Fruit fly (Drosophila melanogaster) whole organism, embryonic: ENCODE data around the gene bsk.

Experiments
- Bdp1 ChIP-seq: fragments of 200-800 bp; sonication (Bioruptor generic); optimal IDR thresholded peaks from 3 replicates; lab custom pipeline; 2016; ENCODE audit warnings: missing biosample characterization, missing genetic modification characterization
- Blimp-1 ChIP-seq: fragments of 200-800 bp; sonication (Bioruptor generic); optimal IDR thresholded peaks from 3 replicates; lab custom pipeline; 2018; ENCODE audit warnings: missing biosample characterization, missing genetic modification characterization, mild to moderate bottlenecking, moderate library complexity, missing genetic modification reagents
- CG12744 ChIP-seq: fragments of 200-800 bp; sonication (Bioruptor generic); optimal IDR thresholded peaks from 2 replicates; lab custom pipeline; 2016; ENCODE audit warnings: missing biosample characterization, missing genetic modification characterization
- CG14014 ChIP-seq: fragments of 200-800 bp; sonication (Bioruptor generic); IDR thresholded peaks from 2 replicates; pipeline ENCODE4 v1.3.6; 2022; ENCODE audit warnings: missing biosample characterization, missing genetic modification characterization
- CG14710 ChIP-seq: fragments of 200-800 bp; sonication (Bioruptor generic); optimal IDR thresholded peaks from 3 replicates; lab custom pipeline; 2019; ENCODE audit warnings: missing biosample characterization, mild to moderate bottlenecking, missing genetic modification characterization, moderate library complexity
- CG15011 ChIP-seq: fragments of 200-800 bp; sonication (Bioruptor generic); optimal IDR thresholded peaks from 3 replicates; lab custom pipeline; 2018; ENCODE audit warnings: missing biosample characterization, mild to moderate bottlenecking, missing genetic modification characterization
- CG16779 ChIP-seq: fragments of 200-800 bp; sonication (Bioruptor generic); IDR thresholded peaks from 2 replicates; pipeline ENCODE4 v1.3.6; 2022; ENCODE audit warnings: missing biosample characterization, missing genetic modification characterization
- CG18619 ChIP-seq: fragments of 200-800 bp; sonication (Bioruptor generic); optimal IDR thresholded peaks from 3 replicates; lab custom pipeline; 2017; ENCODE audit warnings: missing biosample characterization, mild to moderate bottlenecking, missing genetic modification characterization
- CG30020 ChIP-seq: fragments of 200-800 bp; optimal IDR thresholded peaks from 2 replicates; lab custom pipeline; 2019; ENCODE audit warnings: missing biosample characterization, mild to moderate bottlenecking, missing genetic modification characterization, moderate library complexity
- CG32772 ChIP-seq: fragments of 200-800 bp; sonication (Bioruptor generic); IDR thresholded peaks from 2 replicates; pipeline ENCODE4 v1.3.6; 2022; ENCODE audit warnings: missing biosample characterization, missing genetic modification characterization
- CG33213 ChIP-seq: fragments of 200-800 bp; sonication (Bioruptor generic); optimal IDR thresholded peaks from 3 replicates; lab custom pipeline; 2016; ENCODE audit warnings: missing biosample characterization, missing genetic modification characterization
- CG3407 ChIP-seq: fragments of 200-800 bp; sonication (Bioruptor generic); optimal IDR thresholded peaks from 2 replicates; lab custom pipeline; 2018; ENCODE audit warnings: missing biosample characterization, mild to moderate bottlenecking, missing genetic modification characterization
- CG4328 ChIP-seq: fragments of 200-800 bp; sonication (Bioruptor generic); optimal IDR thresholded peaks from 3 replicates; lab custom pipeline; 2017; ENCODE audit warnings: missing biosample characterization, missing genetic modification reagents, missing genetic modification characterization
- CG43689 ChIP-seq: fragments of 200-800 bp; sonication (Bioruptor generic); IDR thresholded peaks from 2 replicates; pipeline ENCODE4 v1.3.6; 2022; ENCODE audit warnings: missing biosample characterization, missing genetic modification characterization
- CG6765 ChIP-seq: fragments of 200-800 bp; sonication (Bioruptor generic); optimal IDR thresholded peaks from 3 replicates; lab custom pipeline; 2017; ENCODE audit warnings: missing biosample characterization, mild to moderate bottlenecking, missing genetic modification characterization
- CG7556 ChIP-seq: fragments of 200-800 bp; sonication (Bioruptor generic); optimal IDR thresholded peaks from 2 replicates; lab custom pipeline; 2017; ENCODE audit warnings: missing biosample characterization, mild to moderate bottlenecking, missing genetic modification characterization
- CG8089 ChIP-seq: fragments of 200-800 bp; sonication (Bioruptor generic); optimal IDR thresholded peaks from 3 replicates; lab custom pipeline; 2016; ENCODE audit warnings: missing biosample characterization, missing genetic modification characterization
- CG8281 ChIP-seq: fragments of 200-800 bp; sonication (Bioruptor generic); optimal IDR thresholded peaks from 2 replicates; lab custom pipeline; 2018; ENCODE audit warnings: missing biosample characterization, mild to moderate bottlenecking, missing genetic modification characterization, moderate library complexity
- CG9797 ChIP-seq: fragments of 200-800 bp; sonication (Bioruptor generic); optimal IDR thresholded peaks from 3 replicates; lab custom pipeline; 2018; ENCODE audit warnings: missing biosample characterization, mild to moderate bottlenecking, missing genetic modification characterization
- Camta ChIP-seq: fragments of 200-800 bp; sonication (Bioruptor generic); optimal IDR thresholded peaks from 2 replicates; lab custom pipeline; 2016; ENCODE audit warnings: missing biosample characterization, missing genetic modification characterization
- Doc2 ChIP-seq: fragments of 200-800 bp; sonication (Bioruptor generic); IDR thresholded peaks from 2 replicates; pipeline ENCODE4 v1.3.6; 2022; ENCODE audit warnings: missing biosample characterization, missing genetic modification characterization
- Ets97D ChIP-seq: fragments of 200-800 bp; sonication (Bioruptor generic); optimal IDR thresholded peaks from 3 replicates; lab custom pipeline; 2016; ENCODE audit warnings: missing biosample characterization, missing genetic modification characterization
- Fer2 ChIP-seq: fragments of 200-800 bp; sonication (Bioruptor generic); optimal IDR thresholded peaks from 2 replicates; lab custom pipeline; 2018; ENCODE audit warnings: missing biosample characterization, mild to moderate bottlenecking, missing genetic modification characterization, moderate library complexity
- Hmx ChIP-seq: fragments of 200-800 bp; sonication (Bioruptor generic); optimal IDR thresholded peaks from 2 replicates; lab custom pipeline; 2016; ENCODE audit warnings: missing biosample characterization, missing genetic modification characterization
- Mrtf ChIP-seq: fragments of 200-800 bp; sonication (Bioruptor generic); IDR thresholded peaks from 3 replicates; pipeline ENCODE4 v1.3.6; 2022; ENCODE audit warnings: missing biosample characterization, missing genetic modification characterization
- NC2β ChIP-seq: fragments of 200-800 bp; sonication (Bioruptor generic); optimal IDR thresholded peaks from 2 replicates; lab custom pipeline; 2016; ENCODE audit warnings: missing biosample characterization, missing genetic modification characterization
- Stat92E ChIP-seq, 3 experiments: fragments of >200 bp in 2 of 3; fragments of 200-800 bp in 1 of 3; sonication (Bioruptor generic) in 1 of 3; optimal IDR thresholded peaks; 2 replicates each; lab custom pipeline; 2017 to 2019; ENCODE audit warnings: missing biosample characterization in 3 of 3, missing genetic modification characterization in 3 of 3, mild to moderate bottlenecking in 1 of 3, moderate library complexity in 1 of 3
- Taf1 ChIP-seq: fragments of 200-800 bp; sonication (Bioruptor generic); IDR thresholded peaks from 2 replicates; pipeline ENCODE4 v1.3.6; 2022; ENCODE audit warnings: missing biosample characterization, missing genetic modification characterization
- YL-1 ChIP-seq: fragments of 200-800 bp; sonication (Bioruptor generic); optimal IDR thresholded peaks from 3 replicates; lab custom pipeline; 2017; ENCODE audit warnings: missing biosample characterization, mild to moderate bottlenecking, missing genetic modification characterization
- al ChIP-seq: fragments of 200-800 bp; sonication (Bioruptor generic); IDR thresholded peaks from 2 replicates; pipeline ENCODE4 v1.3.6; 2022; ENCODE audit warnings: missing biosample characterization, missing genetic modification characterization
- az2 ChIP-seq: fragments of 200-800 bp; sonication (Bioruptor generic); optimal IDR thresholded peaks from 3 replicates; lab custom pipeline; 2016; ENCODE audit warnings: missing biosample characterization, missing genetic modification characterization
- cg ChIP-seq: fragments of 200-800 bp; sonication (Bioruptor generic); optimal IDR thresholded peaks from 3 replicates; lab custom pipeline; 2019; ENCODE audit warnings: missing biosample characterization, mild to moderate bottlenecking, missing genetic modification characterization, moderate library complexity
- chm ChIP-seq: fragments of 200-800 bp; sonication (Bioruptor generic); IDR thresholded peaks from 2 replicates; pipeline ENCODE4 v1.3.6; 2022; ENCODE audit warnings: missing biosample characterization, missing genetic modification characterization
- croc ChIP-seq: fragments of 200-800 bp; sonication (Bioruptor generic); conservative IDR thresholded peaks from 3 replicates; pipeline ENCODE4 v1.3.6; 2022; ENCODE audit warnings: missing biosample characterization, missing genetic modification characterization
- dan ChIP-seq: fragments of 200-800 bp; sonication (Bioruptor generic); IDR thresholded peaks from 2 replicates; pipeline ENCODE4 v1.3.6; 2022; ENCODE audit warnings: missing biosample characterization, missing genetic modification characterization
- gem ChIP-seq: fragments of 200-800 bp; sonication (Bioruptor generic); optimal IDR thresholded peaks from 2 replicates; lab custom pipeline; 2019; ENCODE audit warnings: missing biosample characterization, mild to moderate bottlenecking, missing genetic modification characterization, moderate library complexity
- gt ChIP-seq: fragments of 200-800 bp; sonication (Bioruptor generic); IDR thresholded peaks from 2 replicates; pipeline ENCODE4 v1.3.6; 2022; ENCODE audit warnings: missing biosample characterization, missing genetic modification characterization
- hth ChIP-seq: fragments of >200 bp; optimal IDR thresholded peaks from 2 replicates; lab custom pipeline; 2017; ENCODE audit warnings: inconsistent platforms
- insv ChIP-seq, 2 experiments: fragments of 200-800 bp; sonication (Bioruptor generic); optimal IDR thresholded peaks; 3 replicates each; lab custom pipeline; 2016 to 2018; ENCODE audit warnings: missing biosample characterization in 2 of 2, missing genetic modification characterization in 2 of 2
- kay ChIP-seq: fragments of 200-800 bp; sonication (Bioruptor generic); optimal IDR thresholded peaks from 2 replicates; lab custom pipeline; 2016; ENCODE audit warnings: missing biosample characterization, missing genetic modification characterization
- klu ChIP-seq: fragments of 200-800 bp; sonication (Bioruptor generic); IDR thresholded peaks from 2 replicates; pipeline ENCODE4 v1.3.6; 2022; ENCODE audit warnings: missing biosample characterization, missing genetic modification characterization
- lbe ChIP-seq: fragments of 200-800 bp; sonication (Bioruptor generic); optimal IDR thresholded peaks from 2 replicates; lab custom pipeline; 2016; ENCODE audit warnings: missing biosample characterization, mild to moderate bottlenecking, missing genetic modification characterization
- maf-S ChIP-seq: fragments of 200-800 bp; sonication (Bioruptor generic); optimal IDR thresholded peaks from 2 replicates; lab custom pipeline; 2016; ENCODE audit warnings: missing biosample characterization, missing genetic modification characterization
- oc ChIP-seq: fragments of 200-800 bp; sonication (Bioruptor generic); optimal IDR thresholded peaks from 2 replicates; lab custom pipeline; 2018; ENCODE audit warnings: missing biosample characterization, mild to moderate bottlenecking, missing genetic modification characterization, moderate library complexity
- shn ChIP-seq: fragments of 200-800 bp; sonication (Bioruptor generic); optimal IDR thresholded peaks from 3 replicates; lab custom pipeline; 2016; ENCODE audit warnings: missing biosample characterization, missing genetic modification characterization
- sim ChIP-seq: fragments of 200-800 bp; sonication (Bioruptor generic); IDR thresholded peaks from 2 replicates; pipeline ENCODE4 v1.3.6; 2022; ENCODE audit warnings: missing biosample characterization, missing genetic modification characterization
- slp2 ChIP-seq: fragments of 200-800 bp; sonication (Bioruptor generic); optimal IDR thresholded peaks from 2 replicates; lab custom pipeline; 2016; ENCODE audit warnings: missing biosample characterization, missing genetic modification characterization
- trem ChIP-seq: fragments of 200-800 bp; optimal IDR thresholded peaks from 3 replicates; lab custom pipeline; 2019; ENCODE audit warnings: missing biosample characterization, mild to moderate bottlenecking, missing genetic modification characterization, moderate library complexity
- tx ChIP-seq: fragments of 200-800 bp; sonication (Bioruptor generic); optimal IDR thresholded peaks from 2 replicates; lab custom pipeline; 2016; ENCODE audit warnings: missing biosample characterization, missing genetic modification characterization
- wek ChIP-seq: fragments of 200-800 bp; sonication (Bioruptor generic); optimal IDR thresholded peaks from 3 replicates; lab custom pipeline; 2018; ENCODE audit warnings: missing biosample characterization, mild to moderate bottlenecking, missing genetic modification characterization, moderate library complexity
- zfh1 ChIP-seq: fragments of 200-800 bp; sonication (Bioruptor generic); IDR thresholded peaks from 3 replicates; pipeline ENCODE4 v1.3.6; 2022; ENCODE audit warnings: missing biosample characterization, missing genetic modification characterization

The bsk gene

dm6 chr2L:10220501-10221386 is 29.6 kb downstream of the bsk start, which contains the start of the genes Npc1a and Prosalpha6 (continued):
- TF ChIP-seq CG8281 (tag; lab: Kevin White, UChicago), result no peak
- no peak for TF ChIP-seq gem (tag; lab: Kevin White, UChicago)
- TF ChIP-seq Doc2, result no peak
- TF ChIP-seq CG9797 (GFP tag; lab: Kevin White, UChicago), result peak; percentile 42
- TF ChIP-seq Stat92E (GFP tag; optimal IDR thresholded peaks at IDR 0.05; lab: Kevin White, UChicago), result no peak
- TF ChIP-seq cg (GFP tag; lab: Kevin White, UChicago), result peak; percentile 69
- no peak for TF ChIP-seq dan
- TF ChIP-seq Fer2 (tag; lab: Kevin White, UChicago), result no peak
- no peak for TF ChIP-seq CG16779 (GFP tag; lab: Robert Waterston, UW)
- TF ChIP-seq al (GFP tag; lab: Robert Waterston, UW), result no peak
- TF ChIP-seq YL-1, result no peak
- TF ChIP-seq CG6765 (GFP tag; lab: Kevin White, UChicago), result no peak
- no peak for TF ChIP-seq CG32772 (GFP tag; lab: Robert Waterston, UW)
- no peak for TF ChIP-seq oc
- TF ChIP-seq tx (GFP tag; lab: Kevin White, UChicago), result no peak
- TF ChIP-seq Camta (GFP tag; lab: Kevin White, UChicago), result no peak
- TF ChIP-seq Taf1 (GFP tag; lab: Robert Waterston, UW), result no peak
- TF ChIP-seq CG14014 (GFP tag; lab: Robert Waterston, UW), result no peak
- no peak for TF ChIP-seq sim (GFP tag; lab: Robert Waterston, UW)
- peak; percentile 70 for TF ChIP-seq CG14710
- TF ChIP-seq CG18619 (GFP tag; lab: Kevin White, UChicago), result no peak
- no peak for TF ChIP-seq CG3407 (GFP tag; lab: Kevin White, UChicago)
- peak; percentile 68 for TF ChIP-seq Ets97D (GFP tag; lab: Kevin White, UChicago)
- no peak for TF ChIP-seq zfh1 (GFP tag; lab: Robert Waterston, UW)
- TF ChIP-seq Mrtf (GFP tag; lab: Robert Waterston, UW), result no peak
- TF ChIP-seq CG12744, result no peak
- no peak for TF ChIP-seq lbe (GFP tag; lab: Kevin White, UChicago)
- peak; percentile 99 for TF ChIP-seq CG30020 (tag; lab: Kevin White, UChicago)
- no peak for TF ChIP-seq hth (lab: Kevin White, UChicago)
- no peak for TF ChIP-seq klu (GFP tag; lab: Robert Waterston, UW)
- no peak for TF ChIP-seq croc (GFP tag; lab: Robert Waterston, UW)
- no peak for TF ChIP-seq slp2 (GFP tag; lab: Kevin White, UChicago)
- TF ChIP-seq shn, result no peak
- no peak for TF ChIP-seq CG15011 (GFP tag; lab: Kevin White, UChicago)
- no peak for TF ChIP-seq Blimp-1 (GFP tag; lab: Kevin White, UChicago)
- TF ChIP-seq wek (GFP tag; lab: Kevin White, UChicago), result no peak
- peak in 1 of 2 experiments; percentile 58 for TF ChIP-seq insv (GFP tag; optimal IDR thresholded peaks at IDR 0.05; lab: Kevin White, UChicago)
- no peak for TF ChIP-seq kay (GFP tag; lab: Kevin White, UChicago)
- TF ChIP-seq CG4328 (GFP tag; lab: Kevin White, UChicago), result no peak
- TF ChIP-seq chm (GFP tag; lab: Robert Waterston, UW), result 0 out of 2 replicates have a peak, but pooled peaks have one; percentile 10
- no peak for TF ChIP-seq az2 (GFP tag; lab: Kevin White, UChicago)
- TF ChIP-seq CG33213 (GFP tag; lab: Kevin White, UChicago), result no peak
- no peak for TF ChIP-seq CG8089
- no peak for TF ChIP-seq CG43689 (GFP tag; lab: Robert Waterston, UW)
- TF ChIP-seq Hmx (GFP tag; lab: Kevin White, UChicago), result no peak
- TF ChIP-seq trem, result peak; percentile 39
- TF ChIP-seq gt, result no peak
- TF ChIP-seq NC2β, result no peak
- no peak for TF ChIP-seq CG7556 (GFP tag; lab: Kevin White, UChicago)
- no peak for TF ChIP-seq Bdp1
- TF ChIP-seq maf-S, result no peak
